Fruit fly (Drosophila melanogaster): ENCODE data around the gene CG3558.

CG3558 gene

dm6 chr2L:2976829-2977228 is 15.8 kb upstream of the CG3558 start, which contains the start of the genes CG9641 and CG3165 (continued):
- TF ChIP-seq CG7786 (GFP tag; optimal IDR thresholded peaks at IDR 0.05) (peak; percentile 89), dati (GFP tag; IDR thresholded peaks at IDR 0.05) (no peak), zen2 (GFP tag; IDR thresholded peaks at IDR 0.05; ENCODE audit: partially characterized antibody) (peak; percentile 97), al (GFP tag; IDR thresholded peaks at IDR 0.05) (peak; percentile 74), cad (GFP tag; optimal IDR thresholded peaks at IDR 0.05) (no peak), Nf-YA (GFP tag; IDR thresholded peaks at IDR 0.05) (peak; percentile 71; the same call in 1 of the 2 replicates), Nf-YB (GFP tag; optimal IDR thresholded peaks at IDR 0.05) (peak; percentile 51), Bdp1 (GFP tag; optimal IDR thresholded peaks at IDR 0.05) (peak; percentile 83), CG14965 (GFP tag; optimal IDR thresholded peaks at IDR 0.05; ENCODE audit: borderline replicate concordance) (no peak), CG11696 (GFP tag; IDR thresholded peaks at IDR 0.05) (no peak), Atf3 (GFP tag; optimal IDR thresholded peaks at IDR 0.05) (peak; percentile 80), lola (GFP tag; optimal IDR thresholded peaks at IDR 0.05) (peak in 1 of 3 experiments; percentile 84), Hr78 (GFP tag; optimal IDR thresholded peaks at IDR 0.05) (no peak), CG4617 (GFP tag; optimal IDR thresholded peaks at IDR 0.05; ENCODE audit: borderline replicate concordance) (peak; percentile 86), hbn (GFP tag; IDR thresholded peaks at IDR 0.05; ENCODE audit: partially characterized antibody) (peak; percentile 98), insv (GFP tag; optimal IDR thresholded peaks at IDR 0.05) (peak in 1 of 2 experiments; percentile 44), tx (GFP tag; optimal IDR thresholded peaks at IDR 0.05) (peak; percentile 87), dimm (GFP tag; IDR thresholded peaks at IDR 0.05) (no peak), luna (GFP tag; optimal IDR thresholded peaks at IDR 0.05) (peak; percentile 44), Fer2 (tag; optimal IDR thresholded peaks at IDR 0.05) (peak; percentile 70), Fer3 (tag; optimal IDR thresholded peaks at IDR 0.05) (peak; percentile 74), klu (GFP tag; IDR thresholded peaks at IDR 0.05) (peak; percentile 76; the same call in 1 of the 2 replicates), CG9797 (GFP tag; optimal IDR thresholded peaks at IDR 0.05) (peak; percentile 53), CG33213 (GFP tag; optimal IDR thresholded peaks at IDR 0.05) (peak; percentile 90), psq (GFP tag; optimal IDR thresholded peaks at IDR 0.05) (peak; percentile 40), CG18476 (GFP tag; optimal IDR thresholded peaks at IDR 0.05) (peak; percentile 77), CG17385 (GFP tag; optimal IDR thresholded peaks at IDR 0.05) (no peak), ci (GFP tag; IDR thresholded peaks at IDR 0.05) (peak; percentile 80), sima (GFP tag; optimal IDR thresholded peaks at IDR 0.05) (peak; percentile 10), Antp (GFP tag; optimal IDR thresholded peaks at IDR 0.05) (peak; percentile 92), stc (GFP tag; IDR thresholded peaks at IDR 0.05) (peak; percentile 79), CG15269 (tag; optimal IDR thresholded peaks at IDR 0.05) (no peak), CG32767 (GFP tag; IDR thresholded peaks at IDR 0.05) (peak; percentile 65; the same call in 1 of the 2 replicates), CG8765 (GFP tag; IDR thresholded peaks at IDR 0.05) (peak; percentile 64), prd (optimal IDR thresholded peaks at IDR 0.05) (no peak), prd (GFP tag; IDR thresholded peaks at IDR 0.05) (peak; percentile 90), HLH3B (GFP tag; IDR thresholded peaks at IDR 0.05) (peak; percentile 80), phol (tag; optimal IDR thresholded peaks at IDR 0.05) (peak; percentile 88), MESR4 (GFP tag; optimal IDR thresholded peaks at IDR 0.05) (peak; percentile 38), emc (GFP tag; optimal IDR thresholded peaks at IDR 0.05) (peak; percentile 74), maf-S (GFP tag; optimal IDR thresholded peaks at IDR 0.05) (peak; percentile 88), bbx (GFP tag; IDR thresholded peaks at IDR 0.05; ENCODE audit: partially characterized antibody) (peak; percentile 89), ken (GFP tag; IDR thresholded peaks at IDR 0.05) (peak; percentile 86), tin (GFP tag; optimal IDR thresholded peaks at IDR 0.05) (peak; percentile 93), zen (tag; optimal IDR thresholded peaks at IDR 0.05) (peak; percentile 72), CG12769 (tag; optimal IDR thresholded peaks at IDR 0.05) (no peak), Rx (GFP tag; IDR thresholded peaks at IDR 0.05) (peak; percentile 66), NK7.1 (GFP tag; optimal IDR thresholded peaks at IDR 0.05) (peak; percentile 66), CG11247 (GFP tag; IDR thresholded peaks at IDR 0.05) (peak; percentile 80), Ada2b (GFP tag; IDR thresholded peaks at IDR 0.05) (peak; percentile 72), CG12299 (tag; optimal IDR thresholded peaks at IDR 0.05) (peak; percentile 66)
